Fruit fly (Drosophila melanogaster): ENCODE data around the gene wat.
A peak's percentile ranks its signal among the peaks of the same experiment; 100 is the strongest.

wat gene

DNA sequence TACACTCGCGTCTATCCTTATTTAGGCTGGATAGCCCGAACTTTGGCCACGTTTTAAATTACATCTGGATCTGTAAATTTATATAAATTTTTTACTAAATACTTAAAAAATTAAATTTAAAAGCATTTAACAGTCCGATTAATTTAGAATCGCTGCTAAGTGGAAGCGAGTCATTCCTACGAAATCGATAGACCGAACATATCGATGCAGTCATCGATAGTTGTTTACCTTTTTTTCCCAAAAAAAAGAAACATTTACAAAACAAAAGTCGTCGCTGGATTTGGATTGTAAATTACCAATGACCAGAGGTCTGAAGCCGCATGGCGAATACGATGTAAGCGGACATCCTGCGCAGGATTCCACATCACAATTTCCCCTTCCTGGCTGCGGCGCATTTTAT is 35.5 kb upstream of the wat start, which contains the start of gene Sirt7 (continued):
- peak; percentile 49 for TF ChIP-seq lbe (GFP tag; optimal IDR thresholded peaks at IDR 0.05)
- TF ChIP-seq CG12744 (GFP tag; optimal IDR thresholded peaks at IDR 0.05): no peak
- TF ChIP-seq vnd (GFP tag; IDR thresholded peaks at IDR 0.05; ENCODE audit: partially characterized antibody): peak; percentile 91
- no peak for TF ChIP-seq sd (tag; optimal IDR thresholded peaks at IDR 0.05)
- TF ChIP-seq onecut (GFP tag; IDR thresholded peaks at IDR 0.05): no peak
- no peak for TF ChIP-seq Hmx (GFP tag; optimal IDR thresholded peaks at IDR 0.05)
- no peak for TF ChIP-seq Ravus (GFP tag; IDR thresholded peaks at IDR 0.05)
- no peak for TF ChIP-seq grau (tag; optimal IDR thresholded peaks at IDR 0.05)
- peak; percentile 88 for TF ChIP-seq CG42726 (GFP tag; IDR thresholded peaks at IDR 0.05; ENCODE audit: partially characterized antibody)
- no peak for TF ChIP-seq CG3407 (GFP tag; optimal IDR thresholded peaks at IDR 0.05)
- TF ChIP-seq ken (GFP tag; IDR thresholded peaks at IDR 0.05): no peak
- peak; percentile 98 for TF ChIP-seq CG13287 (GFP tag; IDR thresholded peaks at IDR 0.05; ENCODE audit: partially characterized antibody)
- no peak for TF ChIP-seq gcm (GFP tag; optimal IDR thresholded peaks at IDR 0.05)
- TF ChIP-seq CG7786 (GFP tag; optimal IDR thresholded peaks at IDR 0.05): no peak
- no peak for TF ChIP-seq CG12236 (GFP tag; optimal IDR thresholded peaks at IDR 0.05)
- peak; percentile 30 for TF ChIP-seq CG12659 (GFP tag; optimal IDR thresholded peaks at IDR 0.05)
- peak; percentile 91 for TF ChIP-seq ato (GFP tag; IDR thresholded peaks at IDR 0.05; ENCODE audit: partially characterized antibody)
- TF ChIP-seq Scr (GFP tag; IDR thresholded peaks at IDR 0.05; ENCODE audit: partially characterized antibody): peak; percentile 95
- TF ChIP-seq MESR4 (GFP tag; optimal IDR thresholded peaks at IDR 0.05): peak; percentile 22
- no peak for TF ChIP-seq Ada2b (GFP tag; IDR thresholded peaks at IDR 0.05)
- peak; percentile 86 for TF ChIP-seq nerfin-2 (GFP tag; IDR thresholded peaks at IDR 0.05; ENCODE audit: partially characterized antibody)
- no peak for TF ChIP-seq Hr51 (GFP tag; optimal IDR thresholded peaks at IDR 0.05)
- TF ChIP-seq Ets97D (GFP tag; optimal IDR thresholded peaks at IDR 0.05): no peak
- TF ChIP-seq kah (GFP tag; optimal IDR thresholded peaks at IDR 0.05): no peak
- no peak for TF ChIP-seq cad (GFP tag; optimal IDR thresholded peaks at IDR 0.05)
- TF ChIP-seq ranshi (GFP tag; IDR thresholded peaks at IDR 0.05): no peak
- TF ChIP-seq jumu (GFP tag; optimal IDR thresholded peaks at IDR 0.05): no peak
- TF ChIP-seq CG17359 (tag; optimal IDR thresholded peaks at IDR 0.05): no peak
- TF ChIP-seq CG14050 (GFP tag; IDR thresholded peaks at IDR 0.05): no peak
- TF ChIP-seq lilli (GFP tag; optimal IDR thresholded peaks at IDR 0.05): no peak
- no peak for TF ChIP-seq Pdp1 (GFP tag; optimal IDR thresholded peaks at IDR 0.05)
- TF ChIP-seq zen2 (GFP tag; IDR thresholded peaks at IDR 0.05; ENCODE audit: partially characterized antibody): peak; percentile 97
- no peak for TF ChIP-seq cato (GFP tag; optimal IDR thresholded peaks at IDR 0.05; ENCODE audit: borderline replicate concordance)
- TF ChIP-seq CG14860 (GFP tag; IDR thresholded peaks at IDR 0.05; ENCODE audit: partially characterized antibody): peak; percentile 94
- TF ChIP-seq CG3995 (GFP tag; optimal IDR thresholded peaks at IDR 0.05): no peak
- peak; percentile 91 for TF ChIP-seq Dref (GFP tag; IDR thresholded peaks at IDR 0.05)
- peak; percentile 55; the same call in 2 of the 3 replicates for TF ChIP-seq row (GFP tag; IDR thresholded peaks at IDR 0.05)
- peak; percentile 87; the same call in 1 of the 3 replicates for TF ChIP-seq jigr1 (GFP tag; IDR thresholded peaks at IDR 0.05)
- peak; percentile 84 for TF ChIP-seq inv (GFP tag; IDR thresholded peaks at IDR 0.05; ENCODE audit: partially characterized antibody)
- TF ChIP-seq Dp (GFP tag; optimal IDR thresholded peaks at IDR 0.05): peak; percentile 35
- no peak for TF ChIP-seq CG13296 (GFP tag; optimal IDR thresholded peaks at IDR 0.05)
- TF ChIP-seq pita (GFP tag; optimal IDR thresholded peaks at IDR 0.05): no peak
- TF ChIP-seq sug (tag; optimal IDR thresholded peaks at IDR 0.05): peak; percentile 18
- no peak for TF ChIP-seq Jarid2 (GFP tag; optimal IDR thresholded peaks at IDR 0.05)
- TF ChIP-seq bbx (GFP tag; IDR thresholded peaks at IDR 0.05; ENCODE audit: partially characterized antibody): peak; percentile 94
- TF ChIP-seq CG8089 (GFP tag; optimal IDR thresholded peaks at IDR 0.05): no peak
- no peak for TF ChIP-seq chif (GFP tag; optimal IDR thresholded peaks at IDR 0.05)
- TF ChIP-seq ssp (GFP tag; IDR thresholded peaks at IDR 0.05): peak; percentile 84
- peak; percentile 96 for TF ChIP-seq Dll (GFP tag; IDR thresholded peaks at IDR 0.05; ENCODE audit: partially characterized antibody)
- no peak for TF ChIP-seq CrebB (tag; optimal IDR thresholded peaks at IDR 0.05)

Measured in whole organism, embryonic.